Worm (Caenorhabditis elegans) whole organism, mixed stage, embryonic: Measurements from ENCODE around the gene alh-1.

Source experiments
- M03D4.4 ChIP-seq: sonication (generic microtip); optimal IDR thresholded peaks from 2 replicates; lab custom pipeline; 2017; ENCODE audit warnings: mild to moderate bottlenecking, missing genetic modification characterization, missing compliant biosample characterization
- bed-3 ChIP-seq: fragments of 200-800 bp; sonication (Bioruptor generic); optimal IDR thresholded peaks from 3 replicates; lab custom pipeline; 2018; ENCODE audit warnings: mild to moderate bottlenecking, missing genetic modification characterization, moderate library complexity, missing compliant biosample characterization
- blmp-1 ChIP-seq: fragments of 150-350 bp; optimal IDR thresholded peaks from 2 replicates; lab custom pipeline; 2014; ENCODE audit warnings: missing biosample characterization, missing genetic modification characterization
- ceh-39 ChIP-seq: fragments of 150-350 bp; optimal IDR thresholded peaks from 2 replicates; lab custom pipeline; 2014; ENCODE audit warnings: missing biosample characterization, missing genetic modification characterization
- ceh-43 ChIP-seq: fragments of 200-800 bp; sonication (Bioruptor generic); optimal IDR thresholded peaks from 2 replicates; lab custom pipeline; 2018; ENCODE audit warnings: mild to moderate bottlenecking, missing genetic modification characterization, moderate library complexity, missing compliant biosample characterization
- ceh-83 ChIP-seq: fragments of 200-800 bp; sonication (Bioruptor generic); optimal IDR thresholded peaks from 2 replicates; lab custom pipeline; 2018; ENCODE audit warnings: mild to moderate bottlenecking, missing genetic modification characterization, missing compliant biosample characterization
- ces-1 ChIP-seq: fragments of 150-350 bp; optimal IDR thresholded peaks from 2 replicates; lab custom pipeline; 2014; ENCODE audit warnings: missing biosample characterization, missing genetic modification reagents, missing genetic modification characterization
- cnd-1 ChIP-seq: fragments of 200-800 bp; sonication (Bioruptor generic); optimal IDR thresholded peaks from 2 replicates; lab custom pipeline; 2018; ENCODE audit warnings: mild to moderate bottlenecking, missing genetic modification characterization, missing compliant biosample characterization
- drap-1 ChIP-seq: fragments of 200-800 bp; sonication (Bioruptor generic); optimal IDR thresholded peaks from 3 replicates; lab custom pipeline; 2018; ENCODE audit warnings: mild to moderate bottlenecking, missing genetic modification characterization, missing compliant biosample characterization
- elt-1 ChIP-seq: sonication (generic microtip); optimal IDR thresholded peaks from 2 replicates; lab custom pipeline; 2017; ENCODE audit warnings: missing genetic modification characterization, mild to moderate bottlenecking, missing compliant biosample characterization, antibody characterized with exemption, moderate library complexity, borderline replicate concordance; ENCODE audit not compliant: insufficient read depth
- elt-3 ChIP-seq: fragments of 150-350 bp; optimal IDR thresholded peaks from 2 replicates; lab custom pipeline; 2014; ENCODE audit warnings: missing biosample characterization, missing genetic modification characterization
- flh-1 ChIP-seq: fragments of 200-800 bp; sonication (Bioruptor generic); optimal IDR thresholded peaks from 2 replicates; lab custom pipeline; 2018; ENCODE audit warnings: mild to moderate bottlenecking, missing genetic modification characterization, moderate library complexity, missing compliant biosample characterization
- ham-2 ChIP-seq: fragments of 200-800 bp; sonication (Bioruptor generic); optimal IDR thresholded peaks from 2 replicates; lab custom pipeline; 2018; ENCODE audit warnings: mild to moderate bottlenecking, missing genetic modification characterization, missing compliant biosample characterization
- hlh-1 ChIP-seq: fragments of 150-350 bp; optimal IDR thresholded peaks from 2 replicates; lab custom pipeline; 2014; ENCODE audit warnings: missing biosample characterization, missing genetic modification reagents, missing genetic modification characterization
- lin-13 ChIP-seq: fragments of 150-350 bp; optimal IDR thresholded peaks from 2 replicates; lab custom pipeline; 2014; ENCODE audit warnings: missing biosample characterization, missing genetic modification characterization
- lin-32 ChIP-seq: fragments of 200-800 bp; sonication (Bioruptor generic); optimal IDR thresholded peaks from 2 replicates; lab custom pipeline; 2018; ENCODE audit warnings: mild to moderate bottlenecking, missing genetic modification characterization, missing compliant biosample characterization
- lsy-2 ChIP-seq: fragments of 150-350 bp; optimal IDR thresholded peaks from 2 replicates; lab custom pipeline; 2014; ENCODE audit warnings: missing biosample characterization, missing genetic modification characterization
- mab-5 ChIP-seq: fragments of 150-350 bp; optimal IDR thresholded peaks from 2 replicates; lab custom pipeline; 2014; ENCODE audit warnings: missing biosample characterization, missing genetic modification characterization
- mep-1 ChIP-seq: fragments of 150-350 bp; optimal IDR thresholded peaks from 2 replicates; lab custom pipeline; 2017; ENCODE audit warnings: missing biosample characterization, missing genetic modification reagents, missing genetic modification characterization, inconsistent platforms
- mls-2 ChIP-seq: sonication (generic microtip); optimal IDR thresholded peaks from 2 replicates; lab custom pipeline; 2016; ENCODE audit warnings: mild to moderate bottlenecking, missing genetic modification characterization, moderate library complexity, missing compliant biosample characterization
- nhr-12 ChIP-seq: fragments of 150-350 bp; optimal IDR thresholded peaks from 2 replicates; lab custom pipeline; 2014; ENCODE audit warnings: missing biosample characterization, missing genetic modification characterization
- nhr-2 ChIP-seq: fragments of 150-350 bp; optimal IDR thresholded peaks from 2 replicates; lab custom pipeline; 2014; ENCODE audit warnings: missing biosample characterization, missing genetic modification characterization
- nhr-237 ChIP-seq: fragments of 150-350 bp; optimal IDR thresholded peaks from 2 replicates; lab custom pipeline; 2014; ENCODE audit warnings: missing biosample characterization, missing genetic modification characterization
- nhr-28 ChIP-seq: fragments of 150-350 bp; optimal IDR thresholded peaks from 2 replicates; lab custom pipeline; 2014; ENCODE audit warnings: missing biosample characterization, missing genetic modification characterization
- nhr-76 ChIP-seq: sonication (generic microtip); optimal IDR thresholded peaks from 2 replicates; lab custom pipeline; 2017; ENCODE audit warnings: missing biosample characterization, missing genetic modification characterization
- pha-4 ChIP-seq: fragments of 150-350 bp; optimal IDR thresholded peaks from 2 replicates; lab custom pipeline; 2018; ENCODE audit warnings: missing biosample characterization, missing genetic modification reagents, missing genetic modification characterization
- sem-2 ChIP-seq: fragments of 200-800 bp; sonication (Bioruptor generic); optimal IDR thresholded peaks from 2 replicates; lab custom pipeline; 2018; ENCODE audit warnings: mild to moderate bottlenecking, missing genetic modification characterization, missing compliant biosample characterization
- snpc-4 ChIP-seq: fragments of 150-350 bp; optimal IDR thresholded peaks from 2 replicates; lab custom pipeline; 2014; ENCODE audit warnings: missing biosample characterization, missing genetic modification characterization
- sptf-1 ChIP-seq: sonication (generic microtip); optimal IDR thresholded peaks from 2 replicates; lab custom pipeline; 2017; ENCODE audit warnings: mild to moderate bottlenecking, missing genetic modification characterization, moderate library complexity, missing compliant biosample characterization
- tbx-8 ChIP-seq: fragments of 200-800 bp; sonication (Bioruptor generic); optimal IDR thresholded peaks from 2 replicates; lab custom pipeline; 2018; ENCODE audit warnings: mild to moderate bottlenecking, missing genetic modification characterization, moderate library complexity, missing compliant biosample characterization
- unc-120 ChIP-seq: sonication (generic microtip); optimal IDR thresholded peaks from 2 replicates; lab custom pipeline; 2017; ENCODE audit warnings: missing genetic modification characterization, missing compliant biosample characterization; ENCODE audit not compliant: poor library complexity, severe bottlenecking
- unc-39 ChIP-seq: fragments of 150-350 bp; optimal IDR thresholded peaks from 2 replicates; lab custom pipeline; 2014; ENCODE audit warnings: missing biosample characterization, missing genetic modification characterization
- unc-62 ChIP-seq: fragments of 150-350 bp; optimal IDR thresholded peaks from 2 replicates; lab custom pipeline; 2014; ENCODE audit warnings: missing biosample characterization, missing genetic modification reagents, missing genetic modification characterization
- zip-8 ChIP-seq: fragments of 150-350 bp; optimal IDR thresholded peaks from 2 replicates; lab custom pipeline; 2014; ENCODE audit warnings: missing biosample characterization, missing genetic modification characterization
- ztf-11 ChIP-seq: fragments of 150-350 bp; optimal IDR thresholded peaks from 2 replicates; lab custom pipeline; 2014; ENCODE audit warnings: missing biosample characterization, missing genetic modification characterization

alh-1 gene

DNA sequence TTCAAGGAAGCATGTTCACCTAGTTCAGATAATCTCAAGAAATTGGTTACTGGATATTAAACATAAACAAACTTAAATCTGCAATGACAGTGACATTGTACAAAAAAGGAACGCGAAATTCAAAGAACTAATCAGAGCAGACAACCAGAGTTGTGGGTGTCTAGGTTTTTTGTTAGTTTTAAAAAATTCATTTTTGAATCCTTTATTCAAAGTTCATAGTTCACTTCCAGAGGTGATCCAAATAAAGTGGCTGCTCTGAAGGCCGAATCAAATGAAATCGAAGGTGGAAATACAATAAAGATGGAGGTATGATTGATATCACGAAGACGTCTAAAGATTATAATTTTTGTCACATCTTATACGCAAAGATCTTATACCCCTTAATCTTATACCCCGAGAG lies 3.2 kb upstream of the alh-1 start, which contains the start of gene ttbk-6:
Gene ttbk-6, plus strand, starts transcription at position 301 of the 400 bp plus-strand sequence.
- TF ChIP-seq mls-2 (tag; lab: Kevin White, UChicago) (no peak), drap-1 (no peak), flh-1 (GFP tag; lab: Kevin White, UChicago) (no peak), lin-13 (tag; lab: Kevin White, UChicago) (no peak), mep-1 (no peak), cnd-1 (tag; lab: Kevin White, UChicago) (no peak), mab-5 (tag; lab: Kevin White, UChicago) (no peak)

DNA sequence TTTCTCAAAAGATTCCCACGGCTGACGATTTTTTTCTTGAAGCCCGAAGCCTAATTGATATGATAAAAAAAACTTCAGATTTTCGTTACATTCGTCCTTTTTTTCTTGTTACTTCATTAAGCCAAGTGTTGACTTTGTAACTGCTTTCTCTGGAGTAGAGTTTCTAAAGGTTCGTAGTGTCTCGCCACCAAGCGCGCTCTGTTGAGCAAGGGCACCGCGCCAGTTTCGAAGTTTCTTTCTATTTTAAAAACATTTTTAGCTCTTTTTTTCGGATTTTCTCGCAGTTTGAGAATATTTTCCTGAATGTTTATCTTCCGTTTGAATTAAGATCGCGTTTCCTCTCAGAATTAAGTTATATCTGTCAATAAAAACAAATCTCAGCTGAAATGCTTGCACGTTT lies 995 bp upstream of the alh-1 start:
- TF ChIP-seq drap-1 (no peak), nhr-2 (tag; lab: Kevin White, UChicago) (no peak), tbx-8 (no peak), ces-1 (GFP tag; lab: Kevin White, UChicago) (no peak), mab-5 (tag; lab: Kevin White, UChicago) (no peak)

DNA sequence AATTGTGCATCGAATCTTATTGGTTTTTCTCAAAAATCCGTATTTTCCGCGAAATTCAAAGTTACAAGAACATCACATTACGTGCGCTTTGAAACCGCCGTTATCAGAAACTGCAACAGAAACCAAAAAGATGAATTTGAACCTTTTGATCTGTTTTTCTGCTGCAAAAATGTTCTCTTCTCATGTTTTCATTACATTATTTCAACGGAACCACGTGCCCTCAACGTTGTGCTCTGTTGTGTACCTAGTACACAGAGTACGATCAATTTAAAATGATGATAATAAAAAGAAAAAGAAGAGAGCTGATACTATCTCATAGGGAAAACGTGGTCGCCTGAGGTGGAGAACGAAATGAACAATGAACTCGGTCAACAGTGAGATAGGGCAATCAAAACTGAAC lies 498 bp downstream of the alh-1 start:
- TF ChIP-seq ces-1 (GFP tag; lab: Kevin White, UChicago), result no peak
- TF ChIP-seq sptf-1 (tag; lab: Kevin White, UChicago), result no peak
- no peak for TF ChIP-seq elt-1 (tag; lab: Kevin White, UChicago)
- TF ChIP-seq tbx-8, result no peak
- TF ChIP-seq nhr-2 (tag; lab: Kevin White, UChicago), result no peak
- TF ChIP-seq ceh-39 (tag; lab: Kevin White, UChicago), result no peak
- no peak for TF ChIP-seq unc-39 (tag; lab: Kevin White, UChicago)
- no peak for TF ChIP-seq ceh-83 (GFP tag; lab: Kevin White, UChicago)
- no peak for TF ChIP-seq nhr-28 (tag; lab: Kevin White, UChicago)
- TF ChIP-seq blmp-1 (tag; lab: Kevin White, UChicago), result no peak
- TF ChIP-seq hlh-1, result no peak
- TF ChIP-seq nhr-237 (tag; lab: Kevin White, UChicago), result no peak
- TF ChIP-seq drap-1, result no peak
- TF ChIP-seq zip-8 (tag; lab: Kevin White, UChicago), result no peak

DNA sequence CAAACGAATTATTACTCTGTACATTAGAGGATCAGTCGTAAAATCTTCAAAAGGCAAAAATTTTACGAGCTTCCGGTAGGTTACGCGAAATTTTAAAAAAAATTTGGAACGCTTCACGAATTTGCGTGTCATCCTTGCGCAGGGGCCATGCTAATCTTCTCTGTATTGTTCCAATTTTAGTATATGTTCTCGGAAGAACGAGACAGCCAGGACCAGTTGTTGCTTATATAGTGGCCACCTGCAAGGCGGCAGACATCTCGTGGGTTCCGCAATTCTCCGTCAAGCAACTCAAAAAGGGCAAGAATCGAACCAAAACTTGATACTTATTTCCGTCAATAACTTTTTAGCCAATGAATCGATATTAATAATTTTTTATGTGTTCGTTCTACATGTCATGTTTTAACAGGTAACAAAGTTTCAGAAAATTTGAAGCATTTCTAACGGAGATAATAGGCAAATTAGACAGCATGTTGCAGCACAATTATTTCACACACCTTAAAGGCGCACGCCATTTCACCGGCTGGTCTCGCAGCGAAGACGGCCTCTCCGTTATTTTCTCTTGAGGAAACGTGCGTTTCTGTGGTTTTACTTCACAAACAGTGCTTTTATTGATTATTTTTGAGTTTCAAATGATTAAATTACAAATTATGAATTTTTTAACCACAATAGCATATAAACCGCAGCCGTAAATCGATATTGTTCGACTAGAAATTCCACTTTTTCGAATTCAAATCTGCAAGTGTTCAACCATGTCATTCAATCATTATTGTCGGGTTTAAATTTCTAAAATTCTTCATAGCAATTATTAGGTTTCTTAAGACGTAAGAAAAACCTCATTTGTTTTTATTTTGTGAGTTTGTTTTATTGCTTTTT lies 3.4 kb downstream of the alh-1 start:
- TF ChIP-seq sptf-1 (tag; lab: Kevin White, UChicago), result peak; percentile 78
- no peak for TF ChIP-seq elt-3 (tag; lab: Kevin White, UChicago)
- no peak for TF ChIP-seq zip-8 (tag; lab: Kevin White, UChicago)
- TF ChIP-seq lsy-2 (tag; lab: Kevin White, UChicago), result no peak
- TF ChIP-seq lin-13 (tag; lab: Kevin White, UChicago), result peak; percentile 60
- peak; percentile 66 for TF ChIP-seq sem-2 (GFP tag; lab: Kevin White, UChicago)
- peak; percentile 1 for TF ChIP-seq nhr-237 (tag; lab: Kevin White, UChicago)
- TF ChIP-seq mls-2 (tag; lab: Kevin White, UChicago), result peak; percentile 77
- no peak for TF ChIP-seq flh-1 (GFP tag; lab: Kevin White, UChicago)
- TF ChIP-seq cnd-1 (tag; lab: Kevin White, UChicago), result peak; percentile 82
- peak; percentile 61 for TF ChIP-seq lin-32
- TF ChIP-seq ceh-83 (GFP tag; lab: Kevin White, UChicago), result peak; percentile 63
- no peak for TF ChIP-seq nhr-12 (tag; lab: Kevin White, UChicago)
- peak; percentile 46 for TF ChIP-seq hlh-1
- TF ChIP-seq ceh-39 (tag; lab: Kevin White, UChicago), result peak; percentile 21
- peak; percentile 61 for TF ChIP-seq unc-120 (tag; lab: Kevin White, UChicago)
- peak; percentile 71 for TF ChIP-seq mep-1
- TF ChIP-seq drap-1, result peak; percentile 80
- TF ChIP-seq blmp-1 (tag; lab: Kevin White, UChicago), result no peak
- TF ChIP-seq M03D4.4, result peak; percentile 79
- peak; percentile 23 for TF ChIP-seq elt-1 (tag; lab: Kevin White, UChicago)
- TF ChIP-seq ham-2, result peak; percentile 56
- TF ChIP-seq ceh-43 (GFP tag; lab: Kevin White, UChicago), result peak; percentile 53
- TF ChIP-seq unc-62 (GFP tag; lab: Kevin White, UChicago), result peak; percentile 4
- TF ChIP-seq ces-1 (GFP tag; lab: Kevin White, UChicago), result peak; percentile 58
- TF ChIP-seq nhr-28 (tag; lab: Kevin White, UChicago), result no peak
- TF ChIP-seq ztf-11, result peak; percentile 48
- TF ChIP-seq tbx-8, result peak; percentile 59
- TF ChIP-seq mab-5 (tag; lab: Kevin White, UChicago), result no peak
- no peak for TF ChIP-seq unc-39 (tag; lab: Kevin White, UChicago)
- TF ChIP-seq nhr-76, result no peak
- TF ChIP-seq bed-3, result peak; percentile 60
- no peak for TF ChIP-seq snpc-4 (tag; lab: Kevin White, UChicago)
- no peak for TF ChIP-seq nhr-2 (tag; lab: Kevin White, UChicago)
- TF ChIP-seq pha-4 (tag; lab: Kevin White, UChicago), result peak; percentile 29
- TF ChIP-seq, all 35 proteins: peak for 23
